Worm (Caenorhabditis elegans) whole organism, mixed stage, embryonic: ENCODE results near the gene sptl-2.
A peak's percentile ranks its signal among the peaks of the same experiment; 100 is the strongest.

Experiments used
- M03D4.4 ChIP-seq: sonication (generic microtip); optimal IDR thresholded peaks from 2 replicates; lab custom pipeline; 2017; ENCODE audit warnings: mild to moderate bottlenecking, missing genetic modification characterization, missing compliant biosample characterization
- bed-3 ChIP-seq: fragments of 200-800 bp; sonication (Bioruptor generic); optimal IDR thresholded peaks from 3 replicates; lab custom pipeline; 2018; ENCODE audit warnings: mild to moderate bottlenecking, missing genetic modification characterization, moderate library complexity, missing compliant biosample characterization
- blmp-1 ChIP-seq: fragments of 150-350 bp; optimal IDR thresholded peaks from 2 replicates; lab custom pipeline; 2014; ENCODE audit warnings: missing biosample characterization, missing genetic modification characterization
- ceh-43 ChIP-seq: fragments of 200-800 bp; sonication (Bioruptor generic); optimal IDR thresholded peaks from 2 replicates; lab custom pipeline; 2018; ENCODE audit warnings: mild to moderate bottlenecking, missing genetic modification characterization, moderate library complexity, missing compliant biosample characterization
- ceh-83 ChIP-seq: fragments of 200-800 bp; sonication (Bioruptor generic); optimal IDR thresholded peaks from 2 replicates; lab custom pipeline; 2018; ENCODE audit warnings: mild to moderate bottlenecking, missing genetic modification characterization, missing compliant biosample characterization
- ces-1 ChIP-seq: fragments of 150-350 bp; optimal IDR thresholded peaks from 2 replicates; lab custom pipeline; 2014; ENCODE audit warnings: missing biosample characterization, missing genetic modification reagents, missing genetic modification characterization
- cnd-1 ChIP-seq: fragments of 200-800 bp; sonication (Bioruptor generic); optimal IDR thresholded peaks from 2 replicates; lab custom pipeline; 2018; ENCODE audit warnings: mild to moderate bottlenecking, missing genetic modification characterization, missing compliant biosample characterization
- drap-1 ChIP-seq: fragments of 200-800 bp; sonication (Bioruptor generic); optimal IDR thresholded peaks from 3 replicates; lab custom pipeline; 2018; ENCODE audit warnings: mild to moderate bottlenecking, missing genetic modification characterization, missing compliant biosample characterization
- elt-3 ChIP-seq: fragments of 150-350 bp; optimal IDR thresholded peaks from 2 replicates; lab custom pipeline; 2014; ENCODE audit warnings: missing biosample characterization, missing genetic modification characterization
- flh-1 ChIP-seq: fragments of 200-800 bp; sonication (Bioruptor generic); optimal IDR thresholded peaks from 2 replicates; lab custom pipeline; 2018; ENCODE audit warnings: mild to moderate bottlenecking, missing genetic modification characterization, moderate library complexity, missing compliant biosample characterization
- ham-2 ChIP-seq: fragments of 200-800 bp; sonication (Bioruptor generic); optimal IDR thresholded peaks from 2 replicates; lab custom pipeline; 2018; ENCODE audit warnings: mild to moderate bottlenecking, missing genetic modification characterization, missing compliant biosample characterization
- lin-13 ChIP-seq: fragments of 150-350 bp; optimal IDR thresholded peaks from 2 replicates; lab custom pipeline; 2014; ENCODE audit warnings: missing biosample characterization, missing genetic modification characterization
- lin-32 ChIP-seq: fragments of 200-800 bp; sonication (Bioruptor generic); optimal IDR thresholded peaks from 2 replicates; lab custom pipeline; 2018; ENCODE audit warnings: mild to moderate bottlenecking, missing genetic modification characterization, missing compliant biosample characterization
- lsy-2 ChIP-seq: fragments of 150-350 bp; optimal IDR thresholded peaks from 2 replicates; lab custom pipeline; 2014; ENCODE audit warnings: missing biosample characterization, missing genetic modification characterization
- mab-5 ChIP-seq: fragments of 150-350 bp; optimal IDR thresholded peaks from 2 replicates; lab custom pipeline; 2014; ENCODE audit warnings: missing biosample characterization, missing genetic modification characterization
- mls-2 ChIP-seq: sonication (generic microtip); optimal IDR thresholded peaks from 2 replicates; lab custom pipeline; 2016; ENCODE audit warnings: mild to moderate bottlenecking, missing genetic modification characterization, moderate library complexity, missing compliant biosample characterization
- nhr-12 ChIP-seq: fragments of 150-350 bp; optimal IDR thresholded peaks from 2 replicates; lab custom pipeline; 2014; ENCODE audit warnings: missing biosample characterization, missing genetic modification characterization
- nhr-2 ChIP-seq: fragments of 150-350 bp; optimal IDR thresholded peaks from 2 replicates; lab custom pipeline; 2014; ENCODE audit warnings: missing biosample characterization, missing genetic modification characterization
- nhr-28 ChIP-seq: fragments of 150-350 bp; optimal IDR thresholded peaks from 2 replicates; lab custom pipeline; 2014; ENCODE audit warnings: missing biosample characterization, missing genetic modification characterization
- nhr-76 ChIP-seq: sonication (generic microtip); optimal IDR thresholded peaks from 2 replicates; lab custom pipeline; 2017; ENCODE audit warnings: missing biosample characterization, missing genetic modification characterization
- pha-4 ChIP-seq: fragments of 150-350 bp; optimal IDR thresholded peaks from 2 replicates; lab custom pipeline; 2018; ENCODE audit warnings: missing biosample characterization, missing genetic modification reagents, missing genetic modification characterization
- snpc-4 ChIP-seq: fragments of 150-350 bp; optimal IDR thresholded peaks from 2 replicates; lab custom pipeline; 2014; ENCODE audit warnings: missing biosample characterization, missing genetic modification characterization
- tbx-8 ChIP-seq: fragments of 200-800 bp; sonication (Bioruptor generic); optimal IDR thresholded peaks from 2 replicates; lab custom pipeline; 2018; ENCODE audit warnings: mild to moderate bottlenecking, missing genetic modification characterization, moderate library complexity, missing compliant biosample characterization
- unc-120 ChIP-seq: sonication (generic microtip); optimal IDR thresholded peaks from 2 replicates; lab custom pipeline; 2017; ENCODE audit warnings: missing genetic modification characterization, missing compliant biosample characterization; ENCODE audit not compliant: poor library complexity, severe bottlenecking
- unc-62 ChIP-seq: fragments of 150-350 bp; optimal IDR thresholded peaks from 2 replicates; lab custom pipeline; 2014; ENCODE audit warnings: missing biosample characterization, missing genetic modification reagents, missing genetic modification characterization
- zip-8 ChIP-seq: fragments of 150-350 bp; optimal IDR thresholded peaks from 2 replicates; lab custom pipeline; 2014; ENCODE audit warnings: missing biosample characterization, missing genetic modification characterization
- ztf-11 ChIP-seq: fragments of 150-350 bp; optimal IDR thresholded peaks from 2 replicates; lab custom pipeline; 2014; ENCODE audit warnings: missing biosample characterization, missing genetic modification characterization

sptl-2 gene

DNA sequence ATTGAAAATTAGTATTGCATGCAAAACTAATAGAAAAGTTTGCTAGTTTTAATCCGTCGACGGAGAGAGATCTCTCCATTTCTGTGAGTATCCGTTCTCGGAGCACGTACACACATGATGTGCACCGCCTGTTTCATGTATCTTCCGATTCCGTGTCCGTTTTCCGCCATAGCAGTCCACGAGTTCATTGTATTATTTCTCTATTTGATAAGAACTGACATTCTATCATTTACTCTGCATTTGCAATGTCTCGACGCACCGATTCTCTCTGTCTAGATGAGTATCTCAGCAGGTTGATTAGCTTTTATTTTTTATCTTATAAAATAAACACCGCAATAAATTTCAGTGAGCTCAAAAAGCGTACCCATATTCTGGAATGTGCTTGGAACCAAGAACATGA, 1.9 kb downstream of the sptl-2 start:
- no peak for TF ChIP-seq snpc-4 (tag; lab: Kevin White, UChicago)
- TF ChIP-seq tbx-8: no peak
- no peak for TF ChIP-seq lin-13 (tag; lab: Kevin White, UChicago)
- no peak for TF ChIP-seq lsy-2 (tag; lab: Kevin White, UChicago)
- TF ChIP-seq flh-1: no peak
- TF ChIP-seq nhr-2 (tag; lab: Kevin White, UChicago): no peak
- TF ChIP-seq nhr-12 (tag; lab: Kevin White, UChicago): no peak
- no peak for TF ChIP-seq elt-3 (tag; lab: Kevin White, UChicago)

ce11 chrV:8019783-8020182, 2.8 kb downstream of the sptl-2 start:
- TF ChIP-seq ham-2 (GFP tag; lab: Kevin White, UChicago) (no peak), drap-1 (GFP tag; lab: Kevin White, UChicago) (no peak), lsy-2 (tag; lab: Kevin White, UChicago) (no peak), cnd-1 (no peak), mab-5 (tag; lab: Kevin White, UChicago) (no peak), bed-3 (no peak), lin-13 (tag; lab: Kevin White, UChicago) (no peak), ces-1 (GFP tag; lab: Kevin White, UChicago) (no peak), nhr-2 (tag; lab: Kevin White, UChicago) (no peak), flh-1 (no peak), snpc-4 (tag; lab: Kevin White, UChicago) (no peak), ceh-43 (GFP tag; lab: Kevin White, UChicago) (no peak)

ce11 chrV:8022040-8022439, 5.0 kb downstream of the sptl-2 start, which contains the start of gene ech-3:
Gene ech-3 (plus strand): TSS chrV:8022217.
- no peak for TF ChIP-seq M03D4.4 (tag; lab: Kevin White, UChicago)

- TF ChIP-seq nhr-2 (tag; lab: Kevin White, UChicago): no peak
- peak; percentile 85 for TF ChIP-seq lsy-2 (tag; lab: Kevin White, UChicago)
- TF ChIP-seq bed-3: no peak
These were observed 7.7 kb downstream of the sptl-2 start, which contains the start of gene F43H9.3 for ce11 chrV:8024752-8025151. Gene F43H9.3 (minus strand): TSS chrV:8024940.

DNA sequence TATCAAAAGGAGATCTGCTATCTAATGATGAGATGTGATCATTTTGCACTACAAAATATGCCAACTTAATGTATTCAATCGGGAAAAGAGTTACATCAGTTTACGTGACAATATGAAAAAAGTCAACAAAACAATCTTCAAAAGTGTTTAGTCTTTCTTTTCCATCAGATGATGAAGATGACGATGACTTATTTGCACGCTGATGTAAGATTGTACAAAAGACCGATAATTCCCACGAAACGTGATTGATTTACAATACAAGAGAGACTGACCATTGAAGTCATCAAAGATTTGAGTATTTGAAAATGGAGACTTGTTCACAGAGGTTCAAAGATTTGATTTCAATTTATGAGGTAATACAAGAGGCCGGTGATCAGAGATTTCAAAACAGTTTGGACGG, 8.3 kb downstream of the sptl-2 start:
- no peak for TF ChIP-seq nhr-2 (tag; lab: Kevin White, UChicago)
- no peak for TF ChIP-seq ztf-11 (tag; lab: Kevin White, UChicago)
- TF ChIP-seq ceh-83 (GFP tag; lab: Kevin White, UChicago): no peak
- no peak for TF ChIP-seq flh-1
- no peak for TF ChIP-seq pha-4 (tag; lab: Kevin White, UChicago)
- no peak for TF ChIP-seq M03D4.4 (tag; lab: Kevin White, UChicago)
- no peak for TF ChIP-seq ham-2 (GFP tag; lab: Kevin White, UChicago)
- TF ChIP-seq nhr-28: no peak
- TF ChIP-seq ces-1 (GFP tag; lab: Kevin White, UChicago): no peak
- TF ChIP-seq, all 35 proteins: peak for 0

DNA sequence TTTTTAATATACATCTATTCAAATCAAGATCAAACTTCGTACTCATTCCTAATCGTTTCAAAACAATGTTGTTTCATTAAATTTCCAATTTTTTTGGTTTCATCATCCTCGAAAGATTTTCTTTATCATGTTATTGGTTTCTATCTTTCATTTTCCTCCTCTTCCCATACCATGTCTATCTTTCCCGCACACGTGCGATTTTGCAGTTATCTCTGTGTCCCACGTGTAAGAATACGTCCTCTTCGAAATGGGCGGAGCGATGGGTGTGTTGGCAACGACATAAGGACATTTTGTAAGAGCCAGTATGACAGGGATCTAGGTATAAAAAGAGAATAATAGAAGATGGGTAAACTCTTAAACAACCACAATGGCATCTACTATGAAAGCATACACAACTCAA, 9.3 kb downstream of the sptl-2 start, which contains the start of gene F43H9.4:
Gene F43H9.4 (plus strand): TSS at position 366 of the 400 bp plus-strand sequence.
- no peak for TF ChIP-seq unc-62 (GFP tag; lab: Kevin White, UChicago)
- TF ChIP-seq mls-2 (tag; lab: Kevin White, UChicago): no peak
- TF ChIP-seq mab-5 (tag; lab: Kevin White, UChicago): no peak
- TF ChIP-seq lin-32: no peak
- TF ChIP-seq lsy-2 (tag; lab: Kevin White, UChicago): no peak
- no peak for TF ChIP-seq nhr-76 (tag; lab: Kevin White, UChicago)
- TF ChIP-seq ham-2 (GFP tag; lab: Kevin White, UChicago): no peak
- no peak for TF ChIP-seq nhr-2 (tag; lab: Kevin White, UChicago)
- TF ChIP-seq drap-1 (GFP tag; lab: Kevin White, UChicago): no peak
- TF ChIP-seq unc-120 (tag; lab: Kevin White, UChicago): no peak
- no peak for TF ChIP-seq blmp-1 (tag; lab: Kevin White, UChicago)
- TF ChIP-seq zip-8 (tag; lab: Kevin White, UChicago): no peak
- TF ChIP-seq pha-4 (tag; lab: Kevin White, UChicago): no peak
